Worm (Caenorhabditis elegans): Measurements from ENCODE around the gene F58H7.1.

DNA sequence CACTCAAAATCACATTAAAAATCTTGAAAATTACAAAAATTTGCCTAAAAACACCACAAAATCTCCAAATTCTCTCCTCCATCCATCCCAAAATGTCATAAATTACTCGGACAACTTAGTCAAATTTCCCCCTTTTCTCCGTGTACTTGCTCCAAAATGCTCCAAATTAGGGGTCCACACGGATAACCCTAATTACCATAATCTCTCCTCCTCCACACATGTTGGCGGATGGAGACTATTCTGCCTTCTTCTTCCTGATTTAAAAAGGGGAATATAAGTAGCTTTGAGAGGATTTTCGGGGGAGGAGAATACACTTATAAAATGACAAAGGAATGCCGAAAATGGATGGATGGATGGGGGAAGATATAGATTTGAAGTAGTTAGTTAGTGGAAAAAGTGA is 26.2 kb upstream of the F58H7.1 start:
- no peak for TF ChIP-seq tbx-2 (tag; optimal IDR thresholded peaks at IDR 0.05)
- no peak for TF ChIP-seq sdc-2 (tag; optimal IDR thresholded peaks at IDR 0.05)
- TF ChIP-seq ahr-1 (tag; optimal IDR thresholded peaks at IDR 0.05), result no peak
- no peak for TF ChIP-seq ceh-18 (tag; optimal IDR thresholded peaks at IDR 0.05)
- TF ChIP-seq unc-86 (tag; optimal IDR thresholded peaks at IDR 0.05), result no peak
- TF ChIP-seq hlh-15 (tag; optimal IDR thresholded peaks at IDR 0.05), result no peak
- no peak for TF ChIP-seq ztf-16 (tag; optimal IDR thresholded peaks at IDR 0.05)
